Worm (Caenorhabditis elegans) whole organism, L1 larva: ENCODE data around the gene fbxb-88.

ENCODE experiments used
- aha-1 ChIP-seq: fragments of 150-350 bp; optimal IDR thresholded peaks from 2 replicates; lab custom pipeline; 2014; ENCODE audit warnings: missing biosample characterization, missing genetic modification characterization
- alr-1 ChIP-seq: fragments of 200-800 bp; sonication (Bioruptor generic); optimal IDR thresholded peaks from 2 replicates; lab custom pipeline; 2018; ENCODE audit warnings: borderline replicate concordance, mild to moderate bottlenecking, missing genetic modification characterization, missing compliant biosample characterization
- aly-2 ChIP-seq: fragments of 150-350 bp; optimal IDR thresholded peaks from 2 replicates; lab custom pipeline; 2014; ENCODE audit warnings: missing biosample characterization, missing genetic modification characterization
- ama-1 ChIP-seq: fragments of 150-350 bp; optimal IDR thresholded peaks from 2 replicates; lab custom pipeline; 2014
- fkh-10 ChIP-seq: sonication (generic microtip); optimal IDR thresholded peaks from 2 replicates; lab custom pipeline; 2017; ENCODE audit warnings: missing biosample characterization, missing genetic modification reagents, missing genetic modification characterization
- lin-14 ChIP-seq: fragments of 200-800 bp; sonication (Bioruptor generic); optimal IDR thresholded peaks from 2 replicates; lab custom pipeline; 2018; ENCODE audit warnings: mild to moderate bottlenecking, missing genetic modification characterization, moderate library complexity, missing compliant biosample characterization
- lin-35 ChIP-seq, 2 experiments: fragments of 150-350 bp; optimal IDR thresholded peaks; 2 replicates each; lab custom pipeline; 2014; ENCODE audit warnings: missing biosample characterization in 2 of 2, missing genetic modification characterization in 2 of 2, missing genetic modification reagents in 2 of 2
- lir-3 ChIP-seq: sonication (generic microtip); optimal IDR thresholded peaks from 2 replicates; lab custom pipeline; 2016; ENCODE audit warnings: mild to moderate bottlenecking, missing genetic modification characterization, moderate library complexity, missing compliant biosample characterization; ENCODE audit not compliant: poor library complexity
- nhr-76 ChIP-seq: sonication (generic microtip); optimal IDR thresholded peaks from 2 replicates; lab custom pipeline; 2017; ENCODE audit warnings: missing biosample characterization, missing genetic modification characterization
- nhr-77 ChIP-seq: fragments of 150-350 bp; optimal IDR thresholded peaks from 2 replicates; lab custom pipeline; 2014; ENCODE audit warnings: missing biosample characterization, missing genetic modification characterization
- nhr-90 ChIP-seq: sonication (generic microtip); optimal IDR thresholded peaks from 2 replicates; lab custom pipeline; 2016; ENCODE audit warnings: mild to moderate bottlenecking, missing genetic modification characterization, missing compliant biosample characterization; ENCODE audit not compliant: poor library complexity
- swsn-7 ChIP-seq: sonication (generic microtip); optimal IDR thresholded peaks from 2 replicates; lab custom pipeline; 2016; ENCODE audit warnings: missing genetic modification characterization, missing compliant biosample characterization

ce11 chrII:4856113-4856512 lies 28.4 kb upstream of the fbxb-88 start:
- no peak for TF ChIP-seq nhr-77 (tag; lab: Kevin White, UChicago)
- TF ChIP-seq swsn-7 (tag; lab: Kevin White, UChicago) = no peak
- no peak for TF ChIP-seq lir-3 (tag; lab: Kevin White, UChicago)
- TF ChIP-seq aly-2 (tag; lab: Kevin White, UChicago) = no peak
- peak; percentile 52 for TF ChIP-seq lin-14 (GFP tag; lab: Kevin White, UChicago)
- TF ChIP-seq nhr-76 (tag; lab: Kevin White, UChicago) = no peak
- no peak for TF ChIP-seq nhr-90 (tag; lab: Kevin White, UChicago)
- TF ChIP-seq aha-1 (tag; lab: Kevin White, UChicago) = no peak
- TF ChIP-seq fkh-10 (GFP tag; lab: Kevin White, UChicago) = no peak
- no peak for TF ChIP-seq ama-1 (lab: Kevin White, UChicago)
- peak in 1 of 2 experiments; percentile 58 for TF ChIP-seq lin-35 (GFP tag; optimal IDR thresholded peaks at IDR 0.05; lab: Kevin White, UChicago)
- TF ChIP-seq alr-1 (tag; lab: Kevin White, UChicago) = no peak
